Worm (Caenorhabditis elegans) whole organism, L4/young adult: ENCODE measurements around the gene R08C7.8.

Source experiments
- W03F9.2 ChIP-seq: fragments of 150-350 bp; optimal IDR thresholded peaks from 2 replicates; lab custom pipeline; 2014; ENCODE audit warnings: missing biosample characterization, missing genetic modification characterization
- dao-5 ChIP-seq: sonication (generic microtip); optimal IDR thresholded peaks from 2 replicates; lab custom pipeline; 2016; ENCODE audit warnings: missing genotype, missing genetic modification characterization, moderate library complexity, missing compliant biosample characterization
- him-1 ChIP-seq: sonication (generic microtip); optimal IDR thresholded peaks from 2 replicates; lab custom pipeline; 2016; ENCODE audit warnings: missing genotype, missing genetic modification reagents, missing genetic modification characterization, missing compliant biosample characterization

- TF ChIP-seq dao-5 (no peak), him-1 (tag; lab: Kevin White, UChicago) (no peak), W03F9.2 (no peak)
These were observed 22.3 kb upstream of the R08C7.8 start for ce11 chrIV:4456658-4457057.
